Worm (Caenorhabditis elegans): ENCODE results near the gene Y48E1B.17.

Y48E1B.17 gene

DNA sequence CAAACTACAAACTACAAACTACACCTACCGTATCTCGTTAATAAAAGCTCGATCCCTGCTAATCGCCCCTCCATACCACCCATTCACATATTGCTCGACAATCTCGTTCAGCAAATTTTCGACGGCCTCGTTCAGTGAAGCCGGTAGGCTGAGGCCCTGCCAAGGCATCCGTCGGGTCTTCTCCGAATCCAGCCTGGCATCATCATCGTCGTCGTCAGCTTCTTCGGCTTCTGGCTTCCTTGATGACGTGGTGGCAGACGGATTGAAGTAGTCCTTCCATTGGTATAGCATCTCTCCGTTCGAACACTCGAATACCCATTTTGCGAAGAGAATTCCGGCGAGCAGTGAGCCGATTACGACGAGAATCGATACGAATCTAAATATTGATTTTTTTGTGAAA lies 10.2 kb downstream of the Y48E1B.17 start (continued):
- TF ChIP-seq lin-13 (GFP tag; optimal IDR thresholded peaks at IDR 0.05): no peak

DNA sequence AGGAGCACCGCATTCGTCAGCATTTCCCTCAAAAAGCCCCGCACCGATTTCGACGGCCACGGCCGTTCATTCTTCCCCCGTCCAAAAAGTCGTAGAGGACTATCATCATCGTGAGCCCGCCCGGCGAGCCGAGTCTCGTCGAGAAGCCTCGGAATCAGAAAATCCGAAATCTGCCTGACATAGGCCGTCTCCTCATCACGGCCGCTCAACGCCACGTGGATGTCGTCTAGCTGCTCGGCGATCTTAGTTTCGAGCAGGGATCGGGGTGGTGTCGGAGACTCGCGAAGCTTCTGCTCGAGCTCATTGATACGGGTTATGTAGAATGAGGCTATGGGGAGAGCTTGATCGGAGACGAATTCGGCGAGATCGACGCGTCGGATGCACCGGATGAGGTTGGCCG lies 11.8 kb downstream of the Y48E1B.17 start:
- TF ChIP-seq daf-8 (GFP tag; IDR thresholded peaks at IDR 0.05) (no peak), set-16 (GFP tag; IDR thresholded peaks at IDR 0.05) (peak; percentile 84)

DNA sequence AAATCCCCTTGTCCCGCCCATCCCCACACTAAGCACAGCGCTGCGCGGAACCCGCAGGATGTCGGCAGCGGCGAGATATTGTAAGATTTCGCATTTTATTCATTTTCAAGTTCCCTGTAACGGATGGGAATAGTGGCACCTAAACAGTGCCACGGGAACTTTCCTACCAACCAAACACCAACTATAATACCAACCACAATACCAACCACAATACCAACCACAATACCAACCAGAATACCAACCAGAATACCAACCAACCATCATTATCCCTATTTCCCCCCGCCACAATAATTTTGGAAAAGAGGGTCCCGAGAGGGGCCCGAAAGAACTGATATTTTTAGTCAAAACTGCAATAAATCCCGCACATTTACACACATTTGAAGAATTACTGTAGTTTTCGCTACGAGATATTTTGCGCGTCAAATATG lies 18.9 kb downstream of the Y48E1B.17 start:
- TF ChIP-seq lim-7 (GFP tag; IDR thresholded peaks at IDR 0.05) (peak; percentile 56; the same call in 1 of the 2 replicates), nhr-6 (tag; optimal IDR thresholded peaks at IDR 0.05) (no peak), nhr-10 (tag; optimal IDR thresholded peaks at IDR 0.05) (no peak), hlh-30 (tag; optimal IDR thresholded peaks at IDR 0.05; ENCODE audit: insufficient read depth) (no peak), fkh-10 (GFP tag; optimal IDR thresholded peaks at IDR 0.05) (no peak), F37D6.2 (tag; optimal IDR thresholded peaks at IDR 0.05) (no peak), skn-1 (tag; optimal IDR thresholded peaks at IDR 0.05) (no peak), duxl-1 (tag; optimal IDR thresholded peaks at IDR 0.05; ENCODE audit: poor library complexity) (peak; percentile 28), mxl-3 (GFP tag; optimal IDR thresholded peaks at IDR 0.05) (no peak), aha-1 (tag) (peak; percentile 13), mdt-29 (GFP tag; IDR thresholded peaks at IDR 0.05) (peak; percentile 73; the same call in 1 of the 2 replicates), dmd-9 (GFP tag; IDR thresholded peaks at IDR 0.05) (no peak), zag-1 (tag; optimal IDR thresholded peaks at IDR 0.05) (no peak), nhr-111 (GFP tag; optimal IDR thresholded peaks at IDR 0.05) (no peak), hlh-11 (tag; optimal IDR thresholded peaks at IDR 0.05) (no peak), daf-16 (GFP tag; optimal IDR thresholded peaks at IDR 0.05) (no peak), daf-16 (tag; optimal IDR thresholded peaks at IDR 0.05) (no peak), set-16 (GFP tag; IDR thresholded peaks at IDR 0.05) (no peak), ceh-28 (tag; optimal IDR thresholded peaks at IDR 0.05) (no peak), spr-1 (tag; optimal IDR thresholded peaks at IDR 0.05) (peak; percentile 33), dmd-8 (GFP tag; IDR thresholded peaks at IDR 0.05) (no peak), zfp-3 (GFP tag; conservative IDR thresholded peaks at IDR 0.05) (no peak), dmd-6 (GFP tag; IDR thresholded peaks at IDR 0.05) (no peak), R02D3.7 (tag; optimal IDR thresholded peaks at IDR 0.05) (no peak), lin-15B (tag; optimal IDR thresholded peaks at IDR 0.05) (no peak), zfp-2 (tag; optimal IDR thresholded peaks at IDR 0.05) (no peak), ceh-32 (tag; optimal IDR thresholded peaks at IDR 0.05; ENCODE audit: poor library complexity) (no peak), lsy-2 (tag; optimal IDR thresholded peaks at IDR 0.05) (no peak), ztf-11 (tag; optimal IDR thresholded peaks at IDR 0.05) (no peak), lin-29 (GFP tag; IDR thresholded peaks at IDR 0.05) (no peak), tag-97 (GFP tag; IDR thresholded peaks at IDR 0.05) (no peak), unc-130 (GFP tag; optimal IDR thresholded peaks at IDR 0.05) (peak; percentile 78), nhr-42 (GFP tag; IDR thresholded peaks at IDR 0.05) (no peak; the same call in 1 of the 2 replicates), daf-8 (GFP tag; IDR thresholded peaks at IDR 0.05) (no peak), ctbp-1 (GFP tag; IDR thresholded peaks at IDR 0.05) (no peak), snpc-4 (tag; optimal IDR thresholded peaks at IDR 0.05) (peak; percentile 74), nhr-77 (tag; optimal IDR thresholded peaks at IDR 0.05) (no peak), nhr-41 (GFP tag; IDR thresholded peaks at IDR 0.05) (no peak), fos-1 (tag; optimal IDR thresholded peaks at IDR 0.05) (no peak), attf-4 (tag; optimal IDR thresholded peaks at IDR 0.05) (no peak), mep-1 (tag; optimal IDR thresholded peaks at IDR 0.05) (no peak), daf-12 (tag; optimal IDR thresholded peaks at IDR 0.05) (no peak), zip-2 (tag; optimal IDR thresholded peaks at IDR 0.05) (no peak), vab-7 (GFP tag; IDR thresholded peaks at IDR 0.05) (0 out of 2 replicates have a peak, but pooled peaks have one; percentile 17), ZK546.5 (tag; optimal IDR thresholded peaks at IDR 0.05) (no peak), dve-1 (tag; optimal IDR thresholded peaks at IDR 0.05; ENCODE audit: insufficient read depth) (no peak), ces-1 (GFP tag; optimal IDR thresholded peaks at IDR 0.05) (no peak), arid-1 (GFP tag; conservative IDR thresholded peaks at IDR 0.05) (no peak)

Measured in whole organism, L4 larva.